Worm (Caenorhabditis elegans) whole organism, late embryonic: ENCODE data around the gene C05B5.8.

Source experiments
- F13H6.1 ChIP-seq: sonication (generic microtip); optimal IDR thresholded peaks from 2 replicates; lab custom pipeline; 2016; ENCODE audit warnings: missing genetic modification characterization, missing compliant biosample characterization
- ceh-18 ChIP-seq: sonication (generic microtip); optimal IDR thresholded peaks from 2 replicates; lab custom pipeline; 2016; ENCODE audit warnings: missing genetic modification characterization, missing compliant biosample characterization
- ceh-22 ChIP-seq: sonication (generic microtip); optimal IDR thresholded peaks from 2 replicates; lab custom pipeline; 2017; ENCODE audit warnings: missing biosample characterization, missing genetic modification characterization
- ceh-24 ChIP-seq: sonication (generic microtip); optimal IDR thresholded peaks from 2 replicates; lab custom pipeline; 2016; ENCODE audit warnings: mild to moderate bottlenecking, missing genetic modification characterization, missing compliant biosample characterization
- ceh-6 ChIP-seq: fragments of 200-800 bp; sonication (Bioruptor generic); optimal IDR thresholded peaks from 2 replicates; lab custom pipeline; 2018; ENCODE audit warnings: mild to moderate bottlenecking, missing genetic modification characterization, missing compliant biosample characterization
- che-1 ChIP-seq: sonication (generic microtip); optimal IDR thresholded peaks from 2 replicates; lab custom pipeline; 2016; ENCODE audit warnings: mild to moderate bottlenecking, missing genetic modification characterization, missing compliant biosample characterization
- dmd-4 ChIP-seq: sonication (generic microtip); optimal IDR thresholded peaks from 2 replicates; lab custom pipeline; 2016; ENCODE audit warnings: borderline replicate concordance, missing genetic modification characterization, missing compliant biosample characterization
- fkh-10 ChIP-seq: fragments of 150-350 bp; optimal IDR thresholded peaks from 2 replicates; lab custom pipeline; 2014; ENCODE audit warnings: missing biosample characterization, missing genetic modification reagents, missing genetic modification characterization
- gmeb-2 ChIP-seq: sonication (generic microtip); optimal IDR thresholded peaks from 2 replicates; lab custom pipeline; 2016; ENCODE audit warnings: missing genetic modification characterization, inconsistent platforms, missing compliant biosample characterization
- hlh-15 ChIP-seq: sonication (generic microtip); optimal IDR thresholded peaks from 2 replicates; lab custom pipeline; 2016; ENCODE audit warnings: missing genetic modification characterization, missing compliant biosample characterization
- hlh-30 ChIP-seq: sonication (generic microtip); optimal IDR thresholded peaks from 2 replicates; lab custom pipeline; 2017; ENCODE audit warnings: antibody characterized with exemption, missing genetic modification characterization, missing compliant biosample characterization; ENCODE audit not compliant: insufficient read depth
- hlh-6 ChIP-seq: sonication (generic microtip); optimal IDR thresholded peaks from 2 replicates; lab custom pipeline; 2016; ENCODE audit warnings: missing genotype, missing genetic modification characterization, missing compliant biosample characterization
- lim-6 ChIP-seq: sonication (generic microtip); optimal IDR thresholded peaks from 2 replicates; lab custom pipeline; 2016; ENCODE audit warnings: missing genetic modification characterization, missing compliant biosample characterization
- lin-11 ChIP-seq: fragments of 200-800 bp; sonication (Bioruptor generic); optimal IDR thresholded peaks from 2 replicates; lab custom pipeline; 2018; ENCODE audit warnings: mild to moderate bottlenecking, missing genetic modification characterization, missing compliant biosample characterization
- madf-2 ChIP-seq: sonication (generic microtip); optimal IDR thresholded peaks from 2 replicates; lab custom pipeline; 2017; ENCODE audit warnings: missing genetic modification characterization, missing compliant biosample characterization
- mec-3 ChIP-seq: sonication (generic microtip); optimal IDR thresholded peaks from 2 replicates; lab custom pipeline; 2016; ENCODE audit warnings: borderline replicate concordance, missing genetic modification characterization, missing compliant biosample characterization
- nfya-1 ChIP-seq: sonication (generic microtip); optimal IDR thresholded peaks from 2 replicates; lab custom pipeline; 2017; ENCODE audit warnings: missing genetic modification characterization, mild to moderate bottlenecking, missing compliant biosample characterization, antibody characterized with exemption, moderate library complexity
- nhr-11 ChIP-seq: fragments of 150-350 bp; optimal IDR thresholded peaks from 2 replicates; lab custom pipeline; 2014; ENCODE audit warnings: missing biosample characterization, missing genetic modification characterization
- nhr-232 ChIP-seq: sonication (generic microtip); optimal IDR thresholded peaks from 2 replicates; lab custom pipeline; 2016; ENCODE audit warnings: missing genetic modification characterization, missing compliant biosample characterization
- pag-3 ChIP-seq: sonication (generic microtip); optimal IDR thresholded peaks from 2 replicates; lab custom pipeline; 2016; ENCODE audit warnings: missing compliant biosample characterization, missing genetic modification characterization, borderline replicate concordance
- pax-1 ChIP-seq: fragments of 150-350 bp; optimal IDR thresholded peaks from 2 replicates; lab custom pipeline; 2014; ENCODE audit warnings: missing biosample characterization, missing genetic modification characterization
- pha-2 ChIP-seq: sonication (generic microtip); optimal IDR thresholded peaks from 2 replicates; lab custom pipeline; 2017; ENCODE audit warnings: mild to moderate bottlenecking, missing genetic modification characterization, missing compliant biosample characterization
- pha-4 ChIP-seq: fragments of 150-350 bp; optimal IDR thresholded peaks from 2 replicates; lab custom pipeline; 2018; ENCODE audit warnings: missing biosample characterization, missing genetic modification reagents, missing genetic modification characterization
- ref-2 ChIP-seq: sonication (generic microtip); optimal IDR thresholded peaks from 2 replicates; lab custom pipeline; 2016; ENCODE audit warnings: missing genetic modification characterization, missing compliant biosample characterization
- rnt-1 ChIP-seq: sonication (generic microtip); optimal IDR thresholded peaks from 2 replicates; lab custom pipeline; 2016; ENCODE audit warnings: missing genetic modification characterization, missing compliant biosample characterization
- sox-2 ChIP-seq: fragments of 200-800 bp; sonication (Bioruptor generic); IDR thresholded peaks from 2 replicates; pipeline ENCODE4 v1.3.6; 2022; ENCODE audit warnings: missing genetic modification reagents, missing genetic modification characterization, missing compliant biosample characterization
- sox-4 ChIP-seq: sonication (generic microtip); optimal IDR thresholded peaks from 2 replicates; lab custom pipeline; 2017; ENCODE audit warnings: mild to moderate bottlenecking, missing genetic modification characterization, inconsistent platforms, missing compliant biosample characterization
- syd-9 ChIP-seq: sonication (generic microtip); optimal IDR thresholded peaks from 2 replicates; lab custom pipeline; 2016; ENCODE audit warnings: mild to moderate bottlenecking, missing genetic modification characterization, moderate library complexity, missing compliant biosample characterization
- tbx-7 ChIP-seq: sonication (generic microtip); optimal IDR thresholded peaks from 2 replicates; lab custom pipeline; 2016; ENCODE audit warnings: missing genotype, missing genetic modification characterization, missing compliant biosample characterization
- unc-55 ChIP-seq: sonication (generic microtip); optimal IDR thresholded peaks from 2 replicates; lab custom pipeline; 2017; ENCODE audit warnings: missing biosample characterization, missing genetic modification reagents, missing genetic modification characterization
- zip-5 ChIP-seq: sonication (generic microtip); optimal IDR thresholded peaks from 2 replicates; lab custom pipeline; 2016; ENCODE audit warnings: missing genetic modification characterization, missing compliant biosample characterization
- ztf-16 ChIP-seq: sonication (generic microtip); optimal IDR thresholded peaks from 2 replicates; lab custom pipeline; 2017; ENCODE audit warnings: missing genetic modification characterization, missing compliant biosample characterization

C05B5.8 gene

ce11 chrIII:9997890-9998289 lies 8.7 kb downstream of the C05B5.8 start, which contains the start of gene pqn-8:
pqn-8 (minus strand) TSS chrIII:9997990.
- no peak for TF ChIP-seq nfya-1

- TF ChIP-seq pax-1 (tag; lab: Kevin White, UChicago) (no peak), madf-2 (tag; lab: Kevin White, UChicago) (no peak), syd-9 (tag; lab: Kevin White, UChicago) (no peak), ref-2 (tag; lab: Kevin White, UChicago) (no peak), nhr-232 (no peak), hlh-6 (tag; lab: Kevin White, UChicago) (no peak), zip-5 (tag; lab: Kevin White, UChicago) (no peak), gmeb-2 (tag; lab: Kevin White, UChicago) (no peak), ceh-24 (tag; lab: Kevin White, UChicago) (no peak)
Measured at ce11 chrIII:9993535-9993934, 13.0 kb downstream of the C05B5.8 start, which contains the start of gene C05B5.4. C05B5.4 (plus strand) TSS chrIII:9993885.

- TF ChIP-seq hlh-30 (tag; lab: Kevin White, UChicago) (no peak), F13H6.1 (no peak), lin-11 (tag; lab: Kevin White, UChicago) (no peak), nfya-1 (no peak)
Measured at ce11 chrIII:9991324-9991723, 15.3 kb downstream of the C05B5.8 start.

ce11 chrIII:9988352-9988751 lies 18.2 kb downstream of the C05B5.8 start, which contains the start of gene C05B5.1:
C05B5.1 (minus strand) TSS chrIII:9988452.
- TF ChIP-seq gmeb-2 (tag; lab: Kevin White, UChicago) = no peak
- TF ChIP-seq pha-2 (tag; lab: Kevin White, UChicago) = no peak
- TF ChIP-seq hlh-30 (tag; lab: Kevin White, UChicago) = no peak
- TF ChIP-seq pha-4 (tag; lab: Kevin White, UChicago) = no peak
- no peak for TF ChIP-seq hlh-15 (tag; lab: Kevin White, UChicago)
- no peak for TF ChIP-seq ceh-22

ce11 chrIII:9986827-9987429 lies 19.7 kb downstream of the C05B5.8 start, which contains the start of gene C05B5.12:
C05B5.12 (plus strand) TSS chrIII:9987379.
- TF ChIP-seq lin-11 (tag; lab: Kevin White, UChicago) (no peak), sox-4 (no peak), unc-55 (GFP tag; lab: Kevin White, UChicago) (peak; percentile 87), fkh-10 (no peak), pha-2 (tag; lab: Kevin White, UChicago) (no peak), gmeb-2 (tag; lab: Kevin White, UChicago) (no peak), mec-3 (tag; lab: Kevin White, UChicago) (no peak), sox-2 (GFP tag; lab: Robert Waterston, UW) (no peak), ceh-18 (tag; lab: Kevin White, UChicago) (peak; percentile 10), lim-6 (tag; lab: Kevin White, UChicago) (no peak), rnt-1 (tag; lab: Kevin White, UChicago) (no peak), tbx-7 (tag; lab: Kevin White, UChicago) (no peak)

- no peak for TF ChIP-seq che-1 (tag; lab: Kevin White, UChicago)
- TF ChIP-seq nhr-11 (tag; lab: Kevin White, UChicago) = no peak
- no peak for TF ChIP-seq zip-5 (tag; lab: Kevin White, UChicago)
- no peak for TF ChIP-seq dmd-4 (tag; lab: Kevin White, UChicago)
- TF ChIP-seq ceh-6 (GFP tag; lab: Kevin White, UChicago) = no peak
- TF ChIP-seq ztf-16 (tag; lab: Kevin White, UChicago) = no peak
- TF ChIP-seq pag-3 (tag; lab: Kevin White, UChicago) = no peak
Measured at ce11 chrIII:9985542-9985941, 21.0 kb downstream of the C05B5.8 start.
